Worm (Caenorhabditis elegans) whole organism, L1 larva: Measurements from ENCODE around the gene ZK622.5.

ENCODE experiments used
- C16A3.4 ChIP-seq: fragments of 150-350 bp; optimal IDR thresholded peaks from 2 replicates; lab custom pipeline; 2014; ENCODE audit warnings: missing biosample characterization, missing genetic modification characterization
- C34B4.2 ChIP-seq: sonication (generic microtip); optimal IDR thresholded peaks from 2 replicates; lab custom pipeline; 2017; ENCODE audit warnings: mild to moderate bottlenecking, missing genetic modification characterization, missing compliant biosample characterization
- aha-1 ChIP-seq: fragments of 150-350 bp; optimal IDR thresholded peaks from 2 replicates; lab custom pipeline; 2014; ENCODE audit warnings: missing biosample characterization, missing genetic modification characterization
- aly-2 ChIP-seq: fragments of 150-350 bp; optimal IDR thresholded peaks from 2 replicates; lab custom pipeline; 2014; ENCODE audit warnings: missing biosample characterization, missing genetic modification characterization
- ama-1 ChIP-seq: fragments of 150-350 bp; optimal IDR thresholded peaks from 2 replicates; lab custom pipeline; 2014
- blmp-1 ChIP-seq: fragments of 150-350 bp; optimal IDR thresholded peaks from 2 replicates; lab custom pipeline; 2014; ENCODE audit warnings: missing biosample characterization, missing genetic modification characterization
- ceh-8 ChIP-seq: fragments of 200-800 bp; sonication (Bioruptor generic); optimal IDR thresholded peaks from 2 replicates; lab custom pipeline; 2018; ENCODE audit warnings: mild to moderate bottlenecking, missing genetic modification characterization, moderate library complexity, missing compliant biosample characterization
- ces-1 ChIP-seq: fragments of 150-350 bp; optimal IDR thresholded peaks from 2 replicates; lab custom pipeline; 2014; ENCODE audit warnings: missing biosample characterization, missing genetic modification reagents, missing genetic modification characterization
- dpl-1 ChIP-seq, 3 experiments: fragments of 150-350 bp in 2 of 3; sonication (generic microtip) in 1 of 3; optimal IDR thresholded peaks; 2 replicates each; lab custom pipeline; 2014 to 2017; ENCODE audit warnings: missing biosample characterization in 3 of 3, missing genetic modification characterization in 3 of 3, missing genetic modification reagents in 3 of 3
- egl-13 ChIP-seq: sonication (generic microtip); optimal IDR thresholded peaks from 2 replicates; lab custom pipeline; 2016; ENCODE audit warnings: missing genotype, missing genetic modification reagents, missing genetic modification characterization, missing compliant biosample characterization
- egl-27 ChIP-seq, 2 experiments: fragments of 150-350 bp in 1 of 2; sonication (generic microtip); optimal IDR thresholded peaks; 3 replicates each; lab custom pipeline; 2017 to 2018; ENCODE audit warnings: missing biosample characterization in 2 of 2, missing genetic modification characterization in 2 of 2, missing genetic modification reagents in 2 of 2
- elt-3 ChIP-seq, 6 experiments: fragments of 150-350 bp in 1 of 6; sonication (generic microtip); optimal IDR thresholded peaks; 2 replicates each; lab custom pipeline; 2017 to 2018; ENCODE audit warnings: missing biosample characterization in 6 of 6, missing genetic modification characterization in 6 of 6, inconsistent platforms in 1 of 6
- ets-5 ChIP-seq: fragments of 200-800 bp; sonication (Bioruptor generic); IDR thresholded peaks from 2 replicates; pipeline ENCODE4 v1.3.6; 2022; ENCODE audit warnings: missing genetic modification characterization, missing compliant biosample characterization
- fkh-4 ChIP-seq: sonication (generic microtip); optimal IDR thresholded peaks from 2 replicates; lab custom pipeline; 2016; ENCODE audit warnings: missing compliant biosample characterization, missing genetic modification characterization, borderline replicate concordance
- fkh-8 ChIP-seq: sonication (generic microtip); optimal IDR thresholded peaks from 2 replicates; lab custom pipeline; 2016; ENCODE audit warnings: mild to moderate bottlenecking, missing genetic modification characterization, missing compliant biosample characterization
- fos-1 ChIP-seq: fragments of 150-350 bp; optimal IDR thresholded peaks from 2 replicates; lab custom pipeline; 2014; ENCODE audit warnings: missing biosample characterization, missing genetic modification characterization
- grh-1 ChIP-seq: fragments of 200-800 bp; sonication (Bioruptor generic); IDR thresholded peaks from 2 replicates; pipeline ENCODE4 v1.3.6; 2022; ENCODE audit warnings: missing genetic modification reagents, missing genetic modification characterization, missing compliant biosample characterization
- hlh-17 ChIP-seq: fragments of 200-800 bp; sonication (Bioruptor generic); optimal IDR thresholded peaks from 2 replicates; lab custom pipeline; 2018; ENCODE audit warnings: missing genetic modification characterization, mild to moderate bottlenecking, missing compliant biosample characterization, moderate library complexity, borderline replicate concordance
- hpl-2 ChIP-seq: fragments of 150-350 bp; optimal IDR thresholded peaks from 2 replicates; lab custom pipeline; 2014; ENCODE audit warnings: missing biosample characterization, missing genetic modification reagents, missing genetic modification characterization
- isw-1 ChIP-seq: fragments of 200-800 bp; sonication (Bioruptor generic); IDR thresholded peaks from 2 replicates; pipeline ENCODE4 v1.3.6; 2022; ENCODE audit warnings: missing genetic modification characterization, missing compliant biosample characterization
- jun-1 ChIP-seq: fragments of 150-350 bp; optimal IDR thresholded peaks from 2 replicates; lab custom pipeline; 2014; ENCODE audit warnings: missing biosample characterization, missing genetic modification reagents, missing genetic modification characterization
- lin-14 ChIP-seq: fragments of 200-800 bp; sonication (Bioruptor generic); optimal IDR thresholded peaks from 2 replicates; lab custom pipeline; 2018; ENCODE audit warnings: mild to moderate bottlenecking, missing genetic modification characterization, moderate library complexity, missing compliant biosample characterization
- lin-35 ChIP-seq, 2 experiments: fragments of 150-350 bp; optimal IDR thresholded peaks; 2 replicates each; lab custom pipeline; 2014; ENCODE audit warnings: missing biosample characterization in 2 of 2, missing genetic modification characterization in 2 of 2, missing genetic modification reagents in 2 of 2
- lir-3 ChIP-seq: sonication (generic microtip); optimal IDR thresholded peaks from 2 replicates; lab custom pipeline; 2016; ENCODE audit warnings: mild to moderate bottlenecking, missing genetic modification characterization, moderate library complexity, missing compliant biosample characterization; ENCODE audit not compliant: poor library complexity
- lsy-2 ChIP-seq, 2 experiments: fragments of 150-350 bp; optimal IDR thresholded peaks; 2 replicates each; lab custom pipeline; 2014; ENCODE audit warnings: missing biosample characterization in 2 of 2, missing genetic modification characterization in 2 of 2
- mab-9 ChIP-seq: fragments of 200-800 bp; sonication (Bioruptor generic); IDR thresholded peaks from 2 replicates; pipeline ENCODE4 v1.3.6; 2022; ENCODE audit warnings: missing genetic modification reagents, missing genetic modification characterization, missing compliant biosample characterization
- mdl-1 ChIP-seq, 2 experiments: fragments of 150-350 bp; optimal IDR thresholded peaks; 2 replicates each; lab custom pipeline; 2014 to 2017; ENCODE audit warnings: missing biosample characterization in 2 of 2, missing genetic modification characterization in 2 of 2, inconsistent platforms in 1 of 2
- mef-2 ChIP-seq: fragments of 150-350 bp; optimal IDR thresholded peaks from 2 replicates; lab custom pipeline; 2014; ENCODE audit warnings: missing biosample characterization, missing genetic modification characterization
- nhr-19 ChIP-seq: fragments of 200-800 bp; sonication (Bioruptor generic); conservative IDR thresholded peaks from 2 replicates; pipeline ENCODE4 v1.3.6; 2022; ENCODE audit warnings: missing genetic modification characterization, missing compliant biosample characterization
- nhr-20 ChIP-seq: sonication (generic microtip); optimal IDR thresholded peaks from 2 replicates; lab custom pipeline; 2016; ENCODE audit warnings: mild to moderate bottlenecking, missing genetic modification characterization, missing compliant biosample characterization
- nhr-237 ChIP-seq: fragments of 150-350 bp; optimal IDR thresholded peaks from 2 replicates; lab custom pipeline; 2014; ENCODE audit warnings: missing biosample characterization, missing genetic modification characterization
- nhr-28 ChIP-seq: fragments of 150-350 bp; optimal IDR thresholded peaks from 2 replicates; lab custom pipeline; 2014; ENCODE audit warnings: missing biosample characterization, missing genetic modification characterization
- nhr-71 ChIP-seq: sonication (generic microtip); optimal IDR thresholded peaks from 2 replicates; lab custom pipeline; 2016; ENCODE audit warnings: mild to moderate bottlenecking, missing genetic modification characterization, moderate library complexity, missing compliant biosample characterization
- nhr-84 ChIP-seq: sonication (generic microtip); optimal IDR thresholded peaks from 2 replicates; lab custom pipeline; 2017; ENCODE audit warnings: missing biosample characterization, missing genetic modification characterization
- nhr-85 ChIP-seq: sonication (generic microtip); peaks from one replicate; lab custom pipeline; 2016; ENCODE audit warnings: missing genetic modification characterization, inconsistent platforms, missing compliant biosample characterization
- nhr-90 ChIP-seq: sonication (generic microtip); optimal IDR thresholded peaks from 2 replicates; lab custom pipeline; 2016; ENCODE audit warnings: mild to moderate bottlenecking, missing genetic modification characterization, missing compliant biosample characterization; ENCODE audit not compliant: poor library complexity
- snpc-4 ChIP-seq: fragments of 150-350 bp; optimal IDR thresholded peaks from 2 replicates; lab custom pipeline; 2014; ENCODE audit warnings: missing biosample characterization, missing genetic modification characterization
- snu-23 ChIP-seq: sonication (generic microtip); optimal IDR thresholded peaks from 2 replicates; lab custom pipeline; 2016; ENCODE audit warnings: missing genetic modification characterization, missing compliant biosample characterization
- sox-4 ChIP-seq: sonication (generic microtip); optimal IDR thresholded peaks from 2 replicates; lab custom pipeline; 2016; ENCODE audit warnings: missing genetic modification characterization, missing compliant biosample characterization
- sptf-1 ChIP-seq: fragments of 150-350 bp; optimal IDR thresholded peaks from 2 replicates; lab custom pipeline; 2014; ENCODE audit warnings: missing biosample characterization, missing genetic modification characterization
- tbx-2 ChIP-seq: sonication (generic microtip); optimal IDR thresholded peaks from 2 replicates; lab custom pipeline; 2016; ENCODE audit warnings: missing genetic modification characterization, missing compliant biosample characterization
- unc-130 ChIP-seq: fragments of 150-350 bp; optimal IDR thresholded peaks from 2 replicates; lab custom pipeline; 2017; ENCODE audit warnings: missing biosample characterization, missing genetic modification characterization, inconsistent platforms
- unc-62 ChIP-seq: fragments of 150-350 bp; optimal IDR thresholded peaks from 2 replicates; lab custom pipeline; 2014; ENCODE audit warnings: missing biosample characterization, missing genetic modification reagents, missing genetic modification characterization
- unc-86 ChIP-seq: sonication (generic microtip); optimal IDR thresholded peaks from 2 replicates; lab custom pipeline; 2016; ENCODE audit warnings: missing genetic modification characterization, missing compliant biosample characterization
- zip-4 ChIP-seq: fragments of 200-800 bp; sonication (Bioruptor generic); optimal IDR thresholded peaks from 2 replicates; lab custom pipeline; 2018; ENCODE audit warnings: mild to moderate bottlenecking, missing genetic modification characterization, moderate library complexity, missing compliant biosample characterization

Gene ZK622.5

DNA sequence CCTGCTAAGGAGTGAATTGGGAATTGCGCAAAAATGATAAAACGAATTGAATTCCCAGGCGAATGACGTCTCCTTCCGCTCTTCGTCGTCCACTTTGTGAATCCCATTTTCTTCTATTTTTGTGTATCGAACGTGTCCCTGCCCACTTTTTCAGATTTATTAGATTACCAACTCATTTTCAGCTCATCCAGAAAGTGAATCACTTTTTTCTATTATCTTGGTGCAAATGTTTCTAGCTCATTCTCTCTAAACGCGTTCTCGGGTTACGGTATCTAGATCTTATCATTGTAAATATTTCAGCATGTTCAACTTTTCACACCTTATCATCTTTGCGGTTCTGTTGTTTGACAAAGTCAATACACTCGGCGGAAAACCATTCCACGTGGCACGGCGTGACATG lies at the start of gene ZK622.5:
ZK622.5 (plus strand) TSS at position 301 of the 400 bp plus-strand sequence.
- TF ChIP-seq ama-1 (lab: Kevin White, UChicago) = no peak
- no peak for TF ChIP-seq isw-1
- no peak for TF ChIP-seq jun-1 (tag; lab: Kevin White, UChicago)
- TF ChIP-seq nhr-90 (tag; lab: Kevin White, UChicago) = no peak
- TF ChIP-seq unc-130 (tag; lab: Kevin White, UChicago) = no peak
- TF ChIP-seq nhr-85 (tag; lab: Kevin White, UChicago) = no peak
- no peak for TF ChIP-seq mab-9 (GFP tag; lab: Robert Waterston, UW)
- TF ChIP-seq hlh-17 (GFP tag; lab: Kevin White, UChicago) = no peak
- TF ChIP-seq zip-4 (GFP tag; lab: Kevin White, UChicago) = no peak
- TF ChIP-seq ceh-8 (GFP tag; lab: Kevin White, UChicago) = no peak
- TF ChIP-seq sptf-1 (tag; lab: Kevin White, UChicago) = no peak
- TF ChIP-seq nhr-84 (tag; lab: Kevin White, UChicago) = no peak
- no peak for TF ChIP-seq ces-1
- no peak for TF ChIP-seq sox-4 (tag; lab: Kevin White, UChicago)
- TF ChIP-seq unc-62 (GFP tag; lab: Kevin White, UChicago) = no peak
- TF ChIP-seq fos-1 (tag; lab: Kevin White, UChicago) = no peak
- no peak for TF ChIP-seq C34B4.2 (tag; lab: Kevin White, UChicago)

ce11 chrII:5241560-5241959 lies 47.7 kb upstream of the ZK622.5 start, which contains the start of gene T16D1.1:
Gene T16D1.1, minus strand, starts transcription at chrII:5241660.
- TF ChIP-seq dpl-1 (GFP tag; optimal IDR thresholded peaks at IDR 0.05; lab: Kevin White, UChicago) = no peak
- no peak for TF ChIP-seq aha-1 (tag; lab: Kevin White, UChicago)
- no peak for TF ChIP-seq mef-2 (tag; lab: Kevin White, UChicago)
- TF ChIP-seq elt-3 (tag; optimal IDR thresholded peaks at IDR 0.05; lab: Kevin White, UChicago) = no peak
- no peak for TF ChIP-seq hpl-2 (GFP tag; lab: Kevin White, UChicago)
- TF ChIP-seq ces-1 = no peak
- TF ChIP-seq unc-86 (tag; lab: Kevin White, UChicago) = no peak
- no peak for TF ChIP-seq aly-2
- no peak for TF ChIP-seq egl-27 (tag; optimal IDR thresholded peaks at IDR 0.05; lab: Kevin White, UChicago)
- TF ChIP-seq nhr-20 (tag; lab: Kevin White, UChicago) = no peak
- no peak for TF ChIP-seq lir-3 (tag; lab: Kevin White, UChicago)
- TF ChIP-seq ets-5 = no peak
- no peak for TF ChIP-seq fkh-4 (tag; lab: Kevin White, UChicago)
- no peak for TF ChIP-seq nhr-237 (tag; lab: Kevin White, UChicago)

- TF ChIP-seq grh-1 (GFP tag; lab: Robert Waterston, UW) (peak; percentile 84), nhr-19 (peak; percentile 19; the same call in 1 of the 2 replicates), snpc-4 (no peak), egl-13 (tag; lab: Kevin White, UChicago) (no peak), elt-3 (tag; optimal IDR thresholded peaks at IDR 0.05; lab: Kevin White, UChicago) (peak in 1 of 6 experiments; percentile 60), nhr-28 (tag; lab: Kevin White, UChicago) (no peak), nhr-90 (tag; lab: Kevin White, UChicago) (peak; percentile 36), fkh-8 (tag; lab: Kevin White, UChicago) (no peak), lin-35 (GFP tag; optimal IDR thresholded peaks at IDR 0.05; lab: Kevin White, UChicago) (peak in 1 of 2 experiments; percentile 43), C16A3.4 (tag; lab: Kevin White, UChicago) (no peak), nhr-71 (tag; lab: Kevin White, UChicago) (peak; percentile 46), lsy-2 (tag; optimal IDR thresholded peaks at IDR 0.05; lab: Kevin White, UChicago) (peak in 1 of 2 experiments; percentile 42), tbx-2 (peak; percentile 1), nhr-85 (tag; lab: Kevin White, UChicago) (peak; percentile 96), snu-23 (GFP tag; lab: Kevin White, UChicago) (peak; percentile 31), nhr-20 (tag; lab: Kevin White, UChicago) (peak; percentile 61), mdl-1 (tag; optimal IDR thresholded peaks at IDR 0.05; lab: Kevin White, UChicago) (peak in 1 of 2 experiments; percentile 24), blmp-1 (tag; lab: Kevin White, UChicago) (peak; percentile 69), lin-14 (GFP tag; lab: Kevin White, UChicago) (peak; percentile 63)
Measured at ce11 chrII:5246791-5247361, 42.4 kb upstream of the ZK622.5 start, which contains the start of gene ptr-6. Gene ptr-6, minus strand, starts transcription at chrII:5246837.
